Worm (Caenorhabditis elegans): ENCODE data around the gene elk-2.
"Not testable (repeated sequence)": the region's sequence is repeated elsewhere in the genome, so short reads cannot be mapped to it uniquely, and the experiment has no call there.

elk-2 gene

ce11 chrX:108929-109328 is at the start of gene elk-2:
Gene elk-2 (minus strand): TSS chrX:109029.
- TF ChIP-seq W03F9.2, dao-5, him-1 (tag; optimal IDR thresholded peaks at IDR 0.05): not testable (repeated sequence)

ce11 chrX:147824-148223 is 39.0 kb upstream of the elk-2 start, which contains the start of gene Y73B3A.11:
Gene Y73B3A.11 (plus strand): TSS chrX:148124.
- no peak for TF ChIP-seq him-1 (tag; optimal IDR thresholded peaks at IDR 0.05)
- no peak for TF ChIP-seq W03F9.2 (tag; optimal IDR thresholded peaks at IDR 0.05)
- TF ChIP-seq dao-5 (tag; optimal IDR thresholded peaks at IDR 0.05): no peak

- no peak for TF ChIP-seq W03F9.2 (tag; optimal IDR thresholded peaks at IDR 0.05)
- TF ChIP-seq dao-5 (tag; optimal IDR thresholded peaks at IDR 0.05): no peak
- TF ChIP-seq him-1 (tag; optimal IDR thresholded peaks at IDR 0.05): no peak
Observed at ce11 chrX:146832-147231, 38.0 kb upstream of the elk-2 start.

- TF ChIP-seq him-1 (tag; optimal IDR thresholded peaks at IDR 0.05): no peak
- TF ChIP-seq W03F9.2 (tag; optimal IDR thresholded peaks at IDR 0.05): no peak
- no peak for TF ChIP-seq dao-5 (tag; optimal IDR thresholded peaks at IDR 0.05)
Observed at ce11 chrX:141149-141548, 32.3 kb upstream of the elk-2 start, which contains the start of gene Y73B3A.8. Gene Y73B3A.8 (minus strand): TSS chrX:141249.

- not testable (repeated sequence) for TF ChIP-seq W03F9.2, dao-5, him-1 (tag; optimal IDR thresholded peaks at IDR 0.05)
Observed at ce11 chrX:119363-119762, 10.5 kb upstream of the elk-2 start, which contains the start of gene fbxa-16. Gene fbxa-16 (plus strand): TSS chrX:119663.

ce11 chrX:117080-117479 is 8.3 kb upstream of the elk-2 start, which contains the start of gene fbxa-222:
Gene fbxa-222 (plus strand): TSS chrX:117380.
- TF ChIP-seq W03F9.2 (tag; optimal IDR thresholded peaks at IDR 0.05) (no peak), dao-5 (tag; optimal IDR thresholded peaks at IDR 0.05) (no peak), him-1 (tag; optimal IDR thresholded peaks at IDR 0.05) (no peak)

ce11 chrX:114400-114799 is 5.6 kb upstream of the elk-2 start, which contains the start of gene fbxa-221:
Gene fbxa-221 (plus strand): TSS chrX:114700.
- not testable (repeated sequence) for TF ChIP-seq dao-5, W03F9.2, him-1 (tag; optimal IDR thresholded peaks at IDR 0.05)

- TF ChIP-seq W03F9.2, him-1, dao-5 (tag; optimal IDR thresholded peaks at IDR 0.05): not testable (repeated sequence)
Observed at ce11 chrX:104737-105136, 4.1 kb downstream of the elk-2 start, which contains the start of gene Y73B3A.4. Gene Y73B3A.4 (minus strand): TSS chrX:104777.

ce11 chrX:88905-89304 is 19.9 kb downstream of the elk-2 start:
- no peak for TF ChIP-seq him-1 (tag; optimal IDR thresholded peaks at IDR 0.05)

ce11 chrX:84602-85001 is 24.2 kb downstream of the elk-2 start:
- no peak for TF ChIP-seq dao-5 (tag; optimal IDR thresholded peaks at IDR 0.05)
- TF ChIP-seq him-1 (tag; optimal IDR thresholded peaks at IDR 0.05): no peak
- TF ChIP-seq W03F9.2 (tag; optimal IDR thresholded peaks at IDR 0.05): no peak

Data from whole organism, L4/young adult.